Worm (Caenorhabditis elegans) whole organism, L4 larva: ENCODE measurements around the gene ZC13.10.
A peak's percentile ranks its signal among the peaks of the same experiment; 100 is the strongest.

Experiments used
- T26A8.4 ChIP-seq: fragments of 200-800 bp; sonication (Bioruptor generic); IDR thresholded peaks from 2 replicates; pipeline ENCODE4 v1.3.6; 2022; ENCODE audit warnings: missing genetic modification characterization, missing compliant biosample characterization
- Y48G9A.11 ChIP-seq: fragments of 200-800 bp; sonication (Bioruptor generic); IDR thresholded peaks from 2 replicates; pipeline ENCODE4 v1.3.6; 2022; ENCODE audit warnings: missing genetic modification reagents, missing genetic modification characterization, missing compliant biosample characterization
- ZK337.2 ChIP-seq: fragments of 200-800 bp; sonication (Bioruptor generic); IDR thresholded peaks from 2 replicates; pipeline ENCODE4 v1.3.6; 2022; ENCODE audit warnings: missing genetic modification reagents, missing genetic modification characterization, missing compliant biosample characterization
- aha-1 ChIP-seq: fragments of 150-350 bp; peaks from one replicate; lab custom pipeline; 2014; ENCODE audit warnings: missing biosample characterization, missing genetic modification characterization
- ama-1 ChIP-seq: fragments of 150-350 bp; optimal IDR thresholded peaks from 2 replicates; lab custom pipeline; 2014; ENCODE audit warnings: inconsistent platforms, mixed read lengths
- ceh-32 ChIP-seq: sonication (generic microtip); optimal IDR thresholded peaks from 2 replicates; lab custom pipeline; 2016; ENCODE audit warnings: mild to moderate bottlenecking, missing genetic modification characterization, missing compliant biosample characterization; ENCODE audit not compliant: poor library complexity
- ceh-44 ChIP-seq: fragments of 200-800 bp; sonication (Bioruptor generic); IDR thresholded peaks from 2 replicates; pipeline ENCODE4 v1.3.6; 2022; ENCODE audit warnings: missing genetic modification reagents, missing genetic modification characterization, missing compliant biosample characterization
- cey-2 ChIP-seq: sonication (generic microtip); optimal IDR thresholded peaks from 3 replicates; lab custom pipeline; 2017; ENCODE audit warnings: missing genetic modification characterization, mild to moderate bottlenecking, missing compliant biosample characterization, antibody characterized with exemption, borderline replicate concordance; ENCODE audit not compliant: insufficient read depth
- daf-12 ChIP-seq: fragments of 150-350 bp; optimal IDR thresholded peaks from 2 replicates; lab custom pipeline; 2014; ENCODE audit warnings: missing biosample characterization, missing genetic modification reagents, missing genetic modification characterization
- daf-8 ChIP-seq: fragments of 200-800 bp; sonication (Bioruptor generic); IDR thresholded peaks from 2 replicates; pipeline ENCODE4 v1.3.6; 2022; ENCODE audit warnings: missing genetic modification characterization, missing compliant biosample characterization
- dpl-1 ChIP-seq: fragments of 150-350 bp; optimal IDR thresholded peaks from 2 replicates; lab custom pipeline; 2014; ENCODE audit warnings: missing biosample characterization, missing genetic modification reagents, missing genetic modification characterization
- dve-1 ChIP-seq: sonication (generic microtip); optimal IDR thresholded peaks from 2 replicates; lab custom pipeline; 2017; ENCODE audit warnings: antibody characterized with exemption, mild to moderate bottlenecking, missing genetic modification characterization, missing compliant biosample characterization; ENCODE audit not compliant: insufficient read depth
- gei-8 ChIP-seq: fragments of 200-800 bp; sonication (Bioruptor generic); optimal IDR thresholded peaks from 2 replicates; lab custom pipeline; 2018; ENCODE audit warnings: mild to moderate bottlenecking, missing genetic modification characterization, missing compliant biosample characterization
- hlh-30 ChIP-seq: sonication (generic microtip); optimal IDR thresholded peaks from 2 replicates; lab custom pipeline; 2017; ENCODE audit warnings: antibody characterized with exemption, mild to moderate bottlenecking, missing genetic modification characterization, missing compliant biosample characterization; ENCODE audit not compliant: insufficient read depth
- hmg-1.1 ChIP-seq: fragments of 200-800 bp; sonication (Bioruptor generic); IDR thresholded peaks from 2 replicates; pipeline ENCODE4 v1.3.6; 2022; ENCODE audit warnings: missing genetic modification reagents, missing genetic modification characterization, missing compliant biosample characterization
- jun-1 ChIP-seq: fragments of 150-350 bp; optimal IDR thresholded peaks from 2 replicates; lab custom pipeline; 2014; ENCODE audit warnings: missing biosample characterization, missing genetic modification reagents, missing genetic modification characterization
- lin-15B ChIP-seq: fragments of 150-350 bp; sonication (generic microtip); optimal IDR thresholded peaks from 3 replicates; lab custom pipeline; 2014; ENCODE audit warnings: missing biosample characterization, missing genetic modification characterization
- lir-3 ChIP-seq: sonication (generic microtip); optimal IDR thresholded peaks from 2 replicates; lab custom pipeline; 2016; ENCODE audit warnings: mild to moderate bottlenecking, missing genetic modification characterization, missing compliant biosample characterization
- madf-5 ChIP-seq, 2 experiments: fragments of 200-800 bp; sonication (Bioruptor generic); IDR thresholded peaks; 2 replicates each; pipeline ENCODE4 v1.3.6; 2022; ENCODE audit warnings: missing compliant biosample characterization in 2 of 2, missing genetic modification characterization in 2 of 2
- mep-1 ChIP-seq: fragments of 150-350 bp; sonication (generic microtip); optimal IDR thresholded peaks from 3 replicates; lab custom pipeline; 2014; ENCODE audit warnings: missing biosample characterization, missing genetic modification characterization
- nhr-11 ChIP-seq: fragments of 150-350 bp; optimal IDR thresholded peaks from 2 replicates; lab custom pipeline; 2014; ENCODE audit warnings: missing biosample characterization, missing genetic modification characterization
- nhr-111 ChIP-seq: fragments of 200-800 bp; sonication (Bioruptor generic); optimal IDR thresholded peaks from 2 replicates; lab custom pipeline; 2018; ENCODE audit warnings: mild to moderate bottlenecking, missing genetic modification characterization, missing compliant biosample characterization
- nhr-237 ChIP-seq: sonication (generic microtip); optimal IDR thresholded peaks from 2 replicates; lab custom pipeline; 2017; ENCODE audit warnings: missing biosample characterization, missing genetic modification characterization
- nhr-28 ChIP-seq: fragments of 150-350 bp; optimal IDR thresholded peaks from 2 replicates; lab custom pipeline; 2014; ENCODE audit warnings: missing biosample characterization, missing genetic modification characterization
- nhr-42 ChIP-seq: fragments of 200-800 bp; sonication (Bioruptor generic); IDR thresholded peaks from 2 replicates; pipeline ENCODE4 v1.3.6; 2022; ENCODE audit warnings: missing genetic modification characterization, missing compliant biosample characterization
- php-3 ChIP-seq: fragments of 200-800 bp; sonication (Bioruptor generic); IDR thresholded peaks from 2 replicates; pipeline ENCODE4 v1.3.6; 2022; ENCODE audit warnings: missing genetic modification reagents, missing genetic modification characterization, missing compliant biosample characterization
- pqm-1 ChIP-seq: sonication (generic microtip); optimal IDR thresholded peaks from 2 replicates; lab custom pipeline; 2017; ENCODE audit warnings: missing biosample characterization, missing genetic modification characterization
- rbr-2 ChIP-seq: sonication (generic microtip); optimal IDR thresholded peaks from 2 replicates; lab custom pipeline; 2016; ENCODE audit warnings: missing genotype, missing genetic modification characterization, missing compliant biosample characterization
- saeg-2 ChIP-seq: fragments of 200-800 bp; sonication (Bioruptor generic); IDR thresholded peaks from 2 replicates; pipeline ENCODE4 v1.3.6; 2022; ENCODE audit warnings: missing genetic modification reagents, missing genetic modification characterization, missing compliant biosample characterization
- sdz-12 ChIP-seq: fragments of 200-800 bp; sonication (Bioruptor generic); optimal IDR thresholded peaks from 2 replicates; lab custom pipeline; 2018; ENCODE audit warnings: mild to moderate bottlenecking, missing genetic modification characterization, missing compliant biosample characterization
- set-16 ChIP-seq: fragments of 200-800 bp; sonication (Bioruptor generic); IDR thresholded peaks from 2 replicates; pipeline ENCODE4 v1.3.6; 2022; ENCODE audit warnings: missing genetic modification reagents, missing genetic modification characterization, missing compliant biosample characterization
- skn-1 ChIP-seq: fragments of 150-350 bp; optimal IDR thresholded peaks from 2 replicates; lab custom pipeline; 2014; ENCODE audit warnings: missing biosample characterization, missing genetic modification characterization
- spr-3 ChIP-seq: fragments of 200-800 bp; sonication (Bioruptor generic); optimal IDR thresholded peaks from 2 replicates; lab custom pipeline; 2018; ENCODE audit warnings: mild to moderate bottlenecking, missing genetic modification characterization, missing compliant biosample characterization
- unc-62 ChIP-seq, 3 experiments: fragments of 150-350 bp in 1 of 3; sonication (generic microtip); optimal IDR thresholded peaks in 2 of 3; peaks in 1 of 3; 1 replicate in 1 of 3; 2 replicates in 2 of 3; lab custom pipeline; 2014 to 2017; ENCODE audit warnings: missing biosample characterization in 3 of 3, missing genetic modification characterization in 3 of 3, missing genetic modification reagents in 3 of 3, missing genotype in 1 of 3
- zag-1 ChIP-seq: fragments of 150-350 bp; optimal IDR thresholded peaks from 2 replicates; lab custom pipeline; 2014; ENCODE audit warnings: missing biosample characterization, missing genetic modification characterization

Gene ZC13.10

DNA sequence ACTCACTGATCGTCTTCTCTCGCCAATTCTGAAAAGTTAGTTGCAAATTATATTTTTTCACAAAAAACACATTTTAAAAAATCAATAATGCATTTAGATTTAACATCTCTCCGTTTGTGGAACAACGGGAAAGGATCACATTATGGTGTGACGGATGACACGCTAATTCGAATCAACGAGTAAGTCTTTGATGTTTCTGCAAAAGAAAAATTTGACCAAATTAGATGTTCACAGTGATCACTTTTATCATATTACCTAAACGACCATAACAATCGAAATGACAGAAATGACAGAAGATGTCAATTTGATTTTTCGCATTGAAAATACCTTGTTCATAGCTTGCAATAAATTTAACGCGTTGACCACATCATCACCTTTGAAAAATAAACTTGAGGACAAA lies 41.0 kb downstream of the ZC13.10 start:
- TF ChIP-seq nhr-111 (GFP tag; lab: Kevin White, UChicago) (no peak), madf-5 (GFP tag; IDR thresholded peaks at IDR 0.05; lab: Robert Waterston, UW) (no peak), php-3 (GFP tag; lab: Robert Waterston, UW) (no peak), skn-1 (no peak)

DNA sequence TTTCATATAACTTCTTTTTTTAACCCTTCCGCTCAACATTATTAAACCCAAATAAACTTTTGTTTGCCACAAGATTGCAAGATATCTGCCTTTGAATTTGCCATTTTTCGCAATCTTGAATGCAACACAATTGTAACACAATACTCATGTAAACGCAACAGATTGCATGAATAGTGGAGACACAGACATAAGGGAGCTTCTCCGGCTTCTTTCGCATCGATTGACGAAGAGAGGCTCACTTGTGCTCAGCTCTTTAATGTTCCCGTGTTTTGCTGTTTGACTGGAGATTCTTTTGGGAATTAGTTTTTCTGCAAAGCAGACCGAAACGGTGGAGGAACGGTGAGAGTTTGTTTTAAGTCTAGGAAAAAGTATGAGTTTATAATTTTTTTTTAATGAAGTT lies 43.0 kb downstream of the ZC13.10 start, which contains the start of gene F56F10.2:
TSS of gene F56F10.2 (plus strand) at position 215 of the 400 bp plus-strand sequence.
- TF ChIP-seq lin-15B (tag; lab: Kevin White, UChicago) (no peak), jun-1 (tag; lab: Kevin White, UChicago) (no peak), rbr-2 (peak; percentile 24), sdz-12 (GFP tag; lab: Kevin White, UChicago) (no peak), hmg-1.1 (no peak), ceh-44 (no peak), dve-1 (tag; lab: Kevin White, UChicago) (no peak), ama-1 (lab: Kevin White, UChicago) (no peak), cey-2 (tag; lab: Kevin White, UChicago) (no peak), saeg-2 (GFP tag; lab: Robert Waterston, UW) (no peak), daf-8 (GFP tag; lab: Robert Waterston, UW) (no peak), lir-3 (tag; lab: Kevin White, UChicago) (no peak), zag-1 (tag; lab: Kevin White, UChicago) (no peak), T26A8.4 (GFP tag; lab: Robert Waterston, UW) (no peak), dpl-1 (no peak), gei-8 (GFP tag; lab: Kevin White, UChicago) (no peak), aha-1 (tag; lab: Kevin White, UChicago) (no peak), madf-5 (GFP tag; IDR thresholded peaks at IDR 0.05; lab: Robert Waterston, UW) (no peak), mep-1 (tag; lab: Kevin White, UChicago) (peak; percentile 23), nhr-28 (no peak), nhr-237 (no peak), ZK337.2 (GFP tag; lab: Robert Waterston, UW) (no peak), nhr-42 (GFP tag; lab: Robert Waterston, UW) (no peak), hlh-30 (tag; lab: Kevin White, UChicago) (peak; percentile 28), ceh-32 (tag; lab: Kevin White, UChicago) (no peak), spr-3 (GFP tag; lab: Kevin White, UChicago) (no peak)

- TF ChIP-seq set-16 (GFP tag; lab: Robert Waterston, UW): peak; percentile 58
- TF ChIP-seq unc-62 (GFP tag; optimal IDR thresholded peaks at IDR 0.05 in 1 of 2; lab: Kevin White, UChicago): peak in 1 of 2 experiments; percentile 81
- no peak for TF ChIP-seq unc-62 (tag; optimal IDR thresholded peaks at IDR 0.05; lab: Kevin White, UChicago)
- no peak for TF ChIP-seq nhr-111 (GFP tag; lab: Kevin White, UChicago)
- TF ChIP-seq, all 104 proteins: peak for 2
Measured at ce11 chrX:857658-858057, 44.8 kb downstream of the ZC13.10 start.

- TF ChIP-seq nhr-42 (GFP tag; lab: Robert Waterston, UW) (no peak), madf-5 (GFP tag; IDR thresholded peaks at IDR 0.05; lab: Robert Waterston, UW) (no peak), unc-62 (GFP tag; optimal IDR thresholded peaks at IDR 0.05 in 1 of 2; lab: Kevin White, UChicago) (peak in 1 of 2 experiments; percentile 93), unc-62 (tag; optimal IDR thresholded peaks at IDR 0.05; lab: Kevin White, UChicago) (no peak), Y48G9A.11 (GFP tag; lab: Robert Waterston, UW) (no peak), daf-12 (tag; lab: Kevin White, UChicago) (no peak), dpl-1 (no peak), nhr-11 (tag; lab: Kevin White, UChicago) (no peak), pqm-1 (tag; lab: Kevin White, UChicago) (no peak)
Measured at ce11 chrX:853604-854003, 48.8 kb downstream of the ZC13.10 start.
